Fruit fly (Drosophila melanogaster) S2 (cell line): Measurements from ENCODE around the gene CG33669.

Experiments used
- CG8478 ChIP-seq: fragments of >200 bp; optimal IDR thresholded peaks from 2 replicates; lab custom pipeline; 2018
- CTCF ChIP-seq, 2 experiments: fragments of >200 bp; optimal IDR thresholded peaks; 2 replicates each; lab custom pipeline; 2018

- TF ChIP-seq CTCF (optimal IDR thresholded peaks at IDR 0.05; lab: Kevin White, UChicago) = no peak
- TF ChIP-seq CG8478 = no peak
These were observed 39.6 kb upstream of the CG33669 start for dm6 chrX:6439495-6439894.
